Worm (Caenorhabditis elegans): ENCODE measurements around the gene E02A10.4.
A peak's percentile ranks its signal among the peaks of the same experiment; 100 is the strongest.

The E02A10.4 gene

ce11 chrV:12541207-12541606 is 26.5 kb downstream of the E02A10.4 start:
- no peak for TF ChIP-seq atf-7 (tag; optimal IDR thresholded peaks at IDR 0.05)
- TF ChIP-seq athp-1 (tag; optimal IDR thresholded peaks at IDR 0.05): no peak
- no peak for TF ChIP-seq C06A6.2 (GFP tag; conservative IDR thresholded peaks at IDR 0.05)
- TF ChIP-seq chd-7 (tag; optimal IDR thresholded peaks at IDR 0.05): no peak
- TF ChIP-seq hlh-12 (tag; optimal IDR thresholded peaks at IDR 0.05): no peak
- no peak for TF ChIP-seq lir-1 (GFP tag; conservative IDR thresholded peaks at IDR 0.05)
- no peak for TF ChIP-seq repo-1 (tag; optimal IDR thresholded peaks at IDR 0.05)
- TF ChIP-seq nhr-90 (tag; optimal IDR thresholded peaks at IDR 0.05): no peak
- TF ChIP-seq snpc-1.1 (tag; optimal IDR thresholded peaks at IDR 0.05; ENCODE audit: insufficient read depth): no peak

ce11 chrV:12540739-12541138 is 27.0 kb downstream of the E02A10.4 start, which contains the start of gene F45D3.2:
Gene F45D3.2, plus strand, starts transcription at chrV:12541039.
- TF ChIP-seq T07F8.4 (tag; optimal IDR thresholded peaks at IDR 0.05) (no peak), ceh-58 (GFP tag; IDR thresholded peaks at IDR 0.05) (no peak), F55B11.4 (tag; optimal IDR thresholded peaks at IDR 0.05; ENCODE audit: borderline replicate concordance, insufficient read depth) (no peak), lin-40 (tag; optimal IDR thresholded peaks at IDR 0.05) (no peak), Y79H2A.3 (GFP tag; conservative IDR thresholded peaks at IDR 0.05) (no peak), ztf-18 (tag; optimal IDR thresholded peaks at IDR 0.05) (no peak)

- TF ChIP-seq ZK185.1 (tag; optimal IDR thresholded peaks at IDR 0.05; ENCODE audit: poor library complexity, severe bottlenecking) (peak; percentile 13), nhr-120 (GFP tag; IDR thresholded peaks at IDR 0.05) (no peak), nhr-80 (tag; optimal IDR thresholded peaks at IDR 0.05) (peak; percentile 23), lin-40 (tag; optimal IDR thresholded peaks at IDR 0.05) (no peak)
Measured at ce11 chrV:12540018-12540417, 27.7 kb downstream of the E02A10.4 start.

- TF ChIP-seq K11D2.4 (GFP tag; IDR thresholded peaks at IDR 0.05): no peak
- no peak for TF ChIP-seq egl-18 (GFP tag; IDR thresholded peaks at IDR 0.05)
- no peak for TF ChIP-seq lin-26 (GFP tag; IDR thresholded peaks at IDR 0.05)
- no peak for TF ChIP-seq Y79H2A.3 (GFP tag; conservative IDR thresholded peaks at IDR 0.05)
- TF ChIP-seq Y53G8AR.9 (GFP tag; conservative IDR thresholded peaks at IDR 0.05): no peak
- no peak for TF ChIP-seq ztf-6 (GFP tag; IDR thresholded peaks at IDR 0.05)
- TF ChIP-seq K12H6.12 (tag; optimal IDR thresholded peaks at IDR 0.05): no peak
- TF ChIP-seq madf-10 (tag; optimal IDR thresholded peaks at IDR 0.05): no peak
- TF ChIP-seq atf-7 (tag; optimal IDR thresholded peaks at IDR 0.05): no peak
- no peak for TF ChIP-seq T07F8.4 (tag; optimal IDR thresholded peaks at IDR 0.05)
Measured at ce11 chrV:12538984-12539852, 28.5 kb downstream of the E02A10.4 start.

ce11 chrV:12537505-12537904 is 30.2 kb downstream of the E02A10.4 start:
- TF ChIP-seq B0261.1 (tag; optimal IDR thresholded peaks at IDR 0.05) (no peak), ekl-4 (GFP tag; IDR thresholded peaks at IDR 0.05) (no peak), C06A6.2 (GFP tag; conservative IDR thresholded peaks at IDR 0.05) (no peak)

ce11 chrV:12536409-12537038 is 31.2 kb downstream of the E02A10.4 start:
- no peak for TF ChIP-seq pbrm-1 (GFP tag; IDR thresholded peaks at IDR 0.05)
- no peak for TF ChIP-seq unc-130 (GFP tag; optimal IDR thresholded peaks at IDR 0.05)
- no peak for TF ChIP-seq aptf-2 (GFP tag; conservative IDR thresholded peaks at IDR 0.05)
- TF ChIP-seq lsl-1 (GFP tag; optimal IDR thresholded peaks at IDR 0.05): no peak
- TF ChIP-seq egl-18 (GFP tag; IDR thresholded peaks at IDR 0.05): no peak
- TF ChIP-seq let-526 (GFP tag; IDR thresholded peaks at IDR 0.05): no peak
- no peak for TF ChIP-seq lin-54 (GFP tag; optimal IDR thresholded peaks at IDR 0.05)
- TF ChIP-seq die-1 (tag; optimal IDR thresholded peaks at IDR 0.05): no peak
- TF ChIP-seq let-607 (tag; optimal IDR thresholded peaks at IDR 0.05): no peak
- TF ChIP-seq hlh-26 (GFP tag; conservative IDR thresholded peaks at IDR 0.05): no peak
- TF ChIP-seq egrh-3 (GFP tag; IDR thresholded peaks at IDR 0.05): no peak
- no peak for TF ChIP-seq C17E4.6 (GFP tag; IDR thresholded peaks at IDR 0.05)
- TF ChIP-seq ztf-28 (GFP tag; IDR thresholded peaks at IDR 0.05): no peak
